Worm (Caenorhabditis elegans) whole organism, L4/young adult: ENCODE data around the gene Y77E11A.7.

Experiments used
- W03F9.2 ChIP-seq: fragments of 150-350 bp; optimal IDR thresholded peaks from 2 replicates; lab custom pipeline; 2014; ENCODE audit warnings: missing biosample characterization, missing genetic modification characterization
- dao-5 ChIP-seq: sonication (generic microtip); optimal IDR thresholded peaks from 2 replicates; lab custom pipeline; 2016; ENCODE audit warnings: missing genotype, missing genetic modification characterization, moderate library complexity, missing compliant biosample characterization
- him-1 ChIP-seq: sonication (generic microtip); optimal IDR thresholded peaks from 2 replicates; lab custom pipeline; 2016; ENCODE audit warnings: missing genotype, missing genetic modification reagents, missing genetic modification characterization, missing compliant biosample characterization

The Y77E11A.7 gene

DNA sequence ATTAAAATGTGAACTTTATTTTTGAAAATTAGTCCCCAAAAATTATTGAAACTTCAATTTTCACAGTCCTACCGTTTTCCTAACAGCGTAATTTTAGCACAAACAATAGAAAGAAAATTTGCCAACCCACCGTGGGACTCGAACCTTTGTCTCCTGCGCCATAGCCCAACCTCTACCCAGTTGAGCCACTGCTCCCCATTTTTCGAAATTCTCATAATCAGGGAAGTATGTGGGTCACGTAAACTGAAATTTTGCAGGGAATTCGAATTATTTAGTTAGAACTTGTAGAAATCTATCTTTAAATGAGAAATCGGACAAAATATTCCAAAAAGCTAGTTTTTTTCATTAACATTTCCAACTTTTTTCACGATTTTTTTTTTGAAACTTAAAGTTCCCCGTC is 39.3 kb downstream of the Y77E11A.7 start:
- no peak for TF ChIP-seq W03F9.2 (tag; lab: Kevin White, UChicago)
- no peak for TF ChIP-seq him-1
- no peak for TF ChIP-seq dao-5 (tag; lab: Kevin White, UChicago)

DNA sequence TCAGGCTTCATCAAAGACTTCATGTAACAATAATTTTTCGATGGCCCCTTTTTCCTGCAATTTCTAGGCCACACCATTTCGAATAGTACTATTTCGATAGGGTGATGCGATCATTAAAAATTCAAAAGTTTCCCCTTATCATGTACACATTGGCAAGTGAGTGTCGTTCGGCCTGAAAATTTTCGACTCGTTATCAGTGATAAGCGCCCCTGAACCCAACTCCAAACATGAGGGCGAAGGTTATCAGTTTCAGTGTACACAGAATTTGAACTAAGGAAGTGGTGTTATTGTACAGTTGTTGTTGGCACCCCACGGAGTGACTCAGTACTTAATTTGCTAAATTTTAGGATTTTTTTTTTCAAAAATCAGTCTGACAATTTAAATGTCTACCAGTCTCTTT is 40.7 kb downstream of the Y77E11A.7 start:
- no peak for TF ChIP-seq dao-5 (tag; lab: Kevin White, UChicago)
- no peak for TF ChIP-seq W03F9.2 (tag; lab: Kevin White, UChicago)
- TF ChIP-seq him-1: no peak

DNA sequence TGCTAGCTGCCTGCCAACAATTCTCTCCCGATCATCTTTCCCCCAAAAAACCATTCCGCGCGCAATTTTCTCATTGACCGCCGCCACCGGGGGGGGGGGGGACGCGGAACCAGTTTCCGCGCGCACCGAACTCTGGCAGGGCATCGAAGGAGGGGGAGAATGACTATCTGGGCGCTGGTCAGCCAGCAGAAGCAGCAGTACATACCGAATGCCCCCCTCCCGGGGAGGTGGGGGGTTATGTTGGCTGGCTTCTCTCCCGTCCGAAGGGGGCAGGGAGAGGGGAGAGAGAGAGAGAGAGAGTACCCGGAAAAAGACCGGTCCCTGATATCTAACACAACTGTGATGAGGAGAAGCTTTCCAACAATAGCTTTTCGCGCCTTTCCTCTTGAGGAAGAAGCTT is 42.0 kb downstream of the Y77E11A.7 start:
- TF ChIP-seq dao-5 (tag; lab: Kevin White, UChicago): no peak
- no peak for TF ChIP-seq W03F9.2 (tag; lab: Kevin White, UChicago)
- no peak for TF ChIP-seq him-1

DNA sequence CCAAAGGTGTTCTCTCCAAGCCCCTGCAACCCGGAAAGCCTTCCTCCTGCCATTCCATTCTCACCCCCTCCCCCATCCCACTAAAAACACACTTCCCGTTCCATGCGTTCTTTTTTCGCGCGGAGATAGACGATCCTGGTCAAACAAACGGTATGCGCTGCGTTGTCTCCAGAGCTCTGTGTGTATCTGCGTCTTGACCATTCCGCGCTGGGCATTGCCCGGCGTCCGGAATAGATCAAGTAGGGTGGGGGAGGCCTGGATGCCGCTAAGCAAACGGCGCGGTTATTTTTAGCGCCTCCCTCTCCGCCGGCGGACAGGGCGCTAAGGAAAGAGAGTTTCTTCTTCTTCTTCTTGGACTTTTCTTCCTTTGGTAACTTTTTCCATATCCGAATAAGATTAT is 44.4 kb downstream of the Y77E11A.7 start:
- TF ChIP-seq him-1: no peak
- no peak for TF ChIP-seq dao-5 (tag; lab: Kevin White, UChicago)
- TF ChIP-seq W03F9.2 (tag; lab: Kevin White, UChicago): no peak

DNA sequence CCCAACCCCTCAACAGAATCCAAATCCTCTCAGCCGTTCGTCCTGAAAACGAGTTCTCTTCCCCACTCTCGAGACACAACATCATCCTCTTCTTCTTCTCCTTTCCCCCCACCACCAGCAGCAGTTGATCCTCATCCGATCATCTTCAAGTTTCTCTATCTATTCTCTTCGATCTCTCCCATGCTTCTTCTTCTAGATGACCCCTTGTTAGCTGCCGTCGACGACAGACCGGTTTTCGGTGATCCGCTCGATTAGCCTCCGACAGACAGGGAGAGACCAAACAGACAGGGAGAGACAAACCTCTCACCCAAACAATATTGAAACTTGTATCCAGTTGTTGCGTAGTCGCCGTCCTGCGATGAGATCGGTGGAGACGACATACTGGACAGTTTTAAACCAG is 48.3 kb downstream of the Y77E11A.7 start:
- TF ChIP-seq him-1 (no peak), dao-5 (tag; lab: Kevin White, UChicago) (no peak), W03F9.2 (tag; lab: Kevin White, UChicago) (no peak)

DNA sequence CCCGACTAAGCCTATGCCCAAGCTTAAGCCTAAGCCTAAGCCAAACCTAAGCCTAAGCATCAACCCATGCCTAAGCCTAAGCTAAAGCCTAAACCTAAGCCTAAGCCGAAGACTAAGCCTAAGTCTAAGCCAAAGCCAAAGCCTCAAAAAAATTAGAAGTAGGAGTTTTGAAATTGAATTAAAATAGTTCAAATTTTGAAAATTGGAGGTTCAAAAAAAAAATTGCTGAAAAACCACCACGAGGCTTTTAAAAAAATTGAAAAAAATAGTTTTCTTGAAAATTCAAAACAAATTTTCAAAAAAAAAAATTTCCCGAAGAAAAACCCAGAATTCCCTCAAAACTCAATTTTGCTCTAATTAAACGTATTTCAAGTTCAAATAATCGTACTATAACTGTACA is 52.6 kb downstream of the Y77E11A.7 start:
- TF ChIP-seq W03F9.2 (tag; lab: Kevin White, UChicago) (no peak), him-1 (no peak), dao-5 (tag; lab: Kevin White, UChicago) (no peak)

DNA sequence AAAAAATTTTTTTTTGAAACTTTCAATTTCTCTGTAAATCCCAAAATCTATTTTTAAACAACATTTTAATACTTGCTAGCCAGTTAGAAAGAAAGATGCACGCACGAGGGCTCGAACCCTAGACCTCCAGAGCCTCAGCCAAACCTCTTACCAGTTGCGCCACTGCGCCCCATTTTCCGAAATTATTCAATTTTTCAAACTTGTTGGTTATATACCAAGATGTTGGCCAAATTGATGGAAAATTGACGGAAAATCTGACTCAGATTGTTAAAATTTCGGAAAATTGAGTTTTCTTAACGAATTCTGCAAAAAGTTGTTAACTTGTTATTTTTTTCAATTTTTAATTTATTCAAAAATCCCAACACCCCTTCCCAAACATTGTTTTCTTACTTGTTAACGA is 53.9 kb downstream of the Y77E11A.7 start:
- TF ChIP-seq dao-5 (tag; lab: Kevin White, UChicago): no peak
- no peak for TF ChIP-seq him-1
- no peak for TF ChIP-seq W03F9.2 (tag; lab: Kevin White, UChicago)

DNA sequence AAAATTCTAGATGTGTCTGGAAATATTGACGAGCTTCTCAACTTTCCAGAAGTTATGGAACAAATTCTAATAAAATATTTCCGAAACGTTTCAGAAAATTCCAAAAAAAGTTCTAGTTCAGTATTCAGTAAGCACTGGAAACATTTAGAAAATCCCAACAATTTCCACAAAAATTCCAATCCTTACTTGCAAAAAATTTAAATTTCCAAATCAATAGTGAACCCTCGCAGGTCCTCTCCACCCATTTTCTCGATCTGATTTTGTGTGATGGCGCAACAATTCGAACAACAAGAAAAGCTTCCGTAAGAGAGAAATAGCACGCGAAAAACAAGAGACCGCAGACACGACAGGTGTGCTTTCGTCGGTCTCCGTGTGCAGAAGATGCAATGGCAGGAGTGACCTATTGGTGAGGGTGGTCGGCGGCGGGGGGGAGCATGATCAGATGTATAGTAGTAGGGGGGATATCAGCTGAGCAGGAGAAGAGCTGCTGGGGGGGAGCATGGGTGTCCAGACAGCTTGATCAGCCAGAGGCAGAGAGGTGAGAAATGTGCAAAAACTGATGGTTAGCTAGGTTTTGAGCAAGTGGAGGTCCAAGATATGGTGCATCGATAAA is 57.9 kb downstream of the Y77E11A.7 start:
- TF ChIP-seq dao-5 (tag; lab: Kevin White, UChicago) (no peak), him-1 (no peak), W03F9.2 (tag; lab: Kevin White, UChicago) (no peak)
